Worm (Caenorhabditis elegans): ENCODE measurements around the gene Y116A8C.470.

Y116A8C.470 gene

ce11 chrIV:16946746-16947145, 27.6 kb upstream of the Y116A8C.470 start, which contains the start of the genes Y116A8C.9 and arf-6 (continued):
- TF ChIP-seq ZK546.5 (tag; optimal IDR thresholded peaks at IDR 0.05) = no peak
- peak; percentile 54 for TF ChIP-seq fos-1 (tag; optimal IDR thresholded peaks at IDR 0.05)
- TF ChIP-seq alr-1 (tag; optimal IDR thresholded peaks at IDR 0.05) = no peak
- TF ChIP-seq ztf-11 (tag; optimal IDR thresholded peaks at IDR 0.05) = no peak
- TF ChIP-seq aly-2 (tag; optimal IDR thresholded peaks at IDR 0.05) = no peak
- peak; percentile 22 for TF ChIP-seq mab-5 (tag; optimal IDR thresholded peaks at IDR 0.05)
- TF ChIP-seq lin-13 (GFP tag; optimal IDR thresholded peaks at IDR 0.05) = peak; percentile 41
- TF ChIP-seq Y55F3AM.14 (GFP tag; optimal IDR thresholded peaks at IDR 0.05) = no peak
- no peak for TF ChIP-seq skn-1 (tag; optimal IDR thresholded peaks at IDR 0.05)
- peak; percentile 42 for TF ChIP-seq nhr-129 (tag; optimal IDR thresholded peaks at IDR 0.05)
- TF ChIP-seq unc-39 (tag; optimal IDR thresholded peaks at IDR 0.05) = no peak

ce11 chrIV:16939001-16939400, 19.9 kb upstream of the Y116A8C.470 start, which contains the start of gene Y116A8C.10:
Gene Y116A8C.10, minus strand, starts transcription at chrIV:16939101.
- no peak for TF ChIP-seq nhr-77 (tag; optimal IDR thresholded peaks at IDR 0.05)
- TF ChIP-seq aly-2 (tag; optimal IDR thresholded peaks at IDR 0.05) = no peak
- no peak for TF ChIP-seq nhr-23 (tag; optimal IDR thresholded peaks at IDR 0.05)
- TF ChIP-seq nhr-129 (tag; optimal IDR thresholded peaks at IDR 0.05) = no peak
- TF ChIP-seq nhr-21 (tag; optimal IDR thresholded peaks at IDR 0.05) = no peak
- no peak for TF ChIP-seq C34F6.9 (tag; optimal IDR thresholded peaks at IDR 0.05)
- no peak for TF ChIP-seq alr-1 (tag; optimal IDR thresholded peaks at IDR 0.05)
- TF ChIP-seq R02D3.7 (tag; optimal IDR thresholded peaks at IDR 0.05) = no peak
- TF ChIP-seq F13H6.1 (tag; optimal IDR thresholded peaks at IDR 0.05) = no peak
- no peak for TF ChIP-seq unc-55 (GFP tag; optimal IDR thresholded peaks at IDR 0.05)
- no peak for TF ChIP-seq gmeb-1 (tag; optimal IDR thresholded peaks at IDR 0.05)
- TF ChIP-seq crh-2 (tag; optimal IDR thresholded peaks at IDR 0.05) = no peak

- no peak for TF ChIP-seq crh-2 (tag; optimal IDR thresholded peaks at IDR 0.05)
Measured at ce11 chrIV:16936053-16936452, 16.9 kb upstream of the Y116A8C.470 start.

ce11 chrIV:16931077-16931476, 12.0 kb upstream of the Y116A8C.470 start, which contains the start of gene Y116A8C.49:
Gene Y116A8C.49, minus strand, starts transcription at chrIV:16931177.
- no peak for TF ChIP-seq snpc-4 (tag; optimal IDR thresholded peaks at IDR 0.05)
- TF ChIP-seq elt-1 (tag; optimal IDR thresholded peaks at IDR 0.05) = no peak
- TF ChIP-seq ceh-82 (tag; optimal IDR thresholded peaks at IDR 0.05) = no peak
- TF ChIP-seq zag-1 (tag; optimal IDR thresholded peaks at IDR 0.05) = no peak
- no peak for TF ChIP-seq nhr-6 (tag; optimal IDR thresholded peaks at IDR 0.05)
- no peak for TF ChIP-seq lin-13 (GFP tag; optimal IDR thresholded peaks at IDR 0.05)
- TF ChIP-seq sem-4 (tag; optimal IDR thresholded peaks at IDR 0.05) = no peak
- no peak for TF ChIP-seq nhr-21 (tag; optimal IDR thresholded peaks at IDR 0.05)
- no peak for TF ChIP-seq sma-3 (GFP tag; optimal IDR thresholded peaks at IDR 0.05)
- TF ChIP-seq Y55F3AM.14 (GFP tag; optimal IDR thresholded peaks at IDR 0.05) = no peak
- TF ChIP-seq lin-39 (tag; optimal IDR thresholded peaks at IDR 0.05) = no peak
- TF ChIP-seq nhr-237 (tag; optimal IDR thresholded peaks at IDR 0.05) = no peak
- TF ChIP-seq sma-9 (GFP tag; optimal IDR thresholded peaks at IDR 0.05) = no peak
- TF ChIP-seq sma-9 (tag; optimal IDR thresholded peaks at IDR 0.05) = no peak
- TF ChIP-seq ztf-4 (tag; optimal IDR thresholded peaks at IDR 0.05) = no peak
- no peak for TF ChIP-seq nhr-12 (tag; optimal IDR thresholded peaks at IDR 0.05)

- TF ChIP-seq alr-1 (tag; optimal IDR thresholded peaks at IDR 0.05) = no peak
- no peak for TF ChIP-seq lin-39 (tag; optimal IDR thresholded peaks at IDR 0.05)
- TF ChIP-seq snpc-4 (tag; optimal IDR thresholded peaks at IDR 0.05) = no peak
- TF ChIP-seq nhr-23 (tag; optimal IDR thresholded peaks at IDR 0.05) = no peak
- TF ChIP-seq egl-27 (tag; optimal IDR thresholded peaks at IDR 0.05) = no peak
- TF ChIP-seq ceh-16 (tag; optimal IDR thresholded peaks at IDR 0.05) = no peak
- TF ChIP-seq sem-4 (tag; optimal IDR thresholded peaks at IDR 0.05) = no peak
- TF ChIP-seq nhr-6 (tag; optimal IDR thresholded peaks at IDR 0.05) = no peak
- TF ChIP-seq F13H6.1 (tag; optimal IDR thresholded peaks at IDR 0.05) = no peak
- no peak for TF ChIP-seq peb-1 (tag; optimal IDR thresholded peaks at IDR 0.05)
- TF ChIP-seq skn-1 (tag; optimal IDR thresholded peaks at IDR 0.05) = no peak
- TF ChIP-seq nhr-25 (tag; optimal IDR thresholded peaks at IDR 0.05) = no peak
- no peak for TF ChIP-seq R02D3.7 (tag; optimal IDR thresholded peaks at IDR 0.05)
Measured at ce11 chrIV:16926558-16926957, 7.4 kb upstream of the Y116A8C.470 start.
